Fruit fly (Drosophila melanogaster) whole organism, embryonic: ENCODE results near the gene TwdlQ.

Experiments used
- Atf6 ChIP-seq: fragments of 200-800 bp; sonication (Bioruptor generic); IDR thresholded peaks from 2 replicates; pipeline ENCODE4 v1.3.6; 2022; ENCODE audit warnings: missing biosample characterization, missing genetic modification characterization
- C15 ChIP-seq: fragments of 200-800 bp; sonication (Bioruptor generic); IDR thresholded peaks from 3 replicates; pipeline ENCODE4 v1.3.6; 2022; ENCODE audit warnings: missing biosample characterization, missing genetic modification characterization
- CG10274 ChIP-seq: fragments of 200-800 bp; sonication (Bioruptor generic); optimal IDR thresholded peaks from 3 replicates; lab custom pipeline; 2017; ENCODE audit warnings: missing biosample characterization, mild to moderate bottlenecking, missing genetic modification characterization
- CG12299 ChIP-seq: fragments of 200-800 bp; sonication (Bioruptor generic); optimal IDR thresholded peaks from 2 replicates; lab custom pipeline; 2018; ENCODE audit warnings: missing biosample characterization, mild to moderate bottlenecking, missing genetic modification characterization
- CG1233 ChIP-seq: fragments of 200-800 bp; sonication (Bioruptor generic); optimal IDR thresholded peaks from 4 replicates; lab custom pipeline; 2018; ENCODE audit warnings: missing biosample characterization, mild to moderate bottlenecking, missing genetic modification characterization
- CG12391 ChIP-seq: fragments of 200-800 bp; sonication (Bioruptor generic); optimal IDR thresholded peaks from 3 replicates; lab custom pipeline; 2018; ENCODE audit warnings: missing biosample characterization, mild to moderate bottlenecking, missing genetic modification characterization, moderate library complexity
- CG12942 ChIP-seq: fragments of 200-800 bp; sonication (Bioruptor generic); optimal IDR thresholded peaks from 3 replicates; lab custom pipeline; 2016; ENCODE audit warnings: missing biosample characterization, missing genetic modification characterization
- CG13296 ChIP-seq: fragments of 200-800 bp; sonication (Bioruptor generic); optimal IDR thresholded peaks from 3 replicates; lab custom pipeline; 2018; ENCODE audit warnings: missing biosample characterization, mild to moderate bottlenecking, missing genetic modification characterization
- CG17612 ChIP-seq: fragments of 200-800 bp; sonication (Bioruptor generic); IDR thresholded peaks from 2 replicates; pipeline ENCODE4 v1.3.6; 2022; ENCODE audit warnings: missing biosample characterization, missing genetic modification characterization
- CG34224 ChIP-seq: fragments of 200-800 bp; sonication (Bioruptor generic); IDR thresholded peaks from 3 replicates; pipeline ENCODE4 v1.3.6; 2022; ENCODE audit warnings: missing biosample characterization, missing genetic modification characterization; ENCODE audit not compliant: partially characterized antibody
- CG34422 ChIP-seq: fragments of 200-800 bp; sonication (Bioruptor generic); IDR thresholded peaks from 3 replicates; pipeline ENCODE4 v1.3.6; 2022; ENCODE audit warnings: missing biosample characterization, missing genetic modification characterization
- CG3726 ChIP-seq: fragments of 200-800 bp; sonication (Bioruptor generic); IDR thresholded peaks from 3 replicates; pipeline ENCODE4, ENCODE4 v1.3.6; 2022; ENCODE audit warnings: missing biosample characterization, missing genetic modification characterization
- CG4404 ChIP-seq: fragments of 200-800 bp; sonication (Bioruptor generic); IDR thresholded peaks from 2 replicates; pipeline ENCODE4 v1.3.6; 2022; ENCODE audit warnings: missing biosample characterization, missing genetic modification characterization
- CG4424 ChIP-seq: fragments of 200-800 bp; sonication (Bioruptor generic); optimal IDR thresholded peaks from 3 replicates; lab custom pipeline; 2016; ENCODE audit warnings: missing biosample characterization, missing genetic modification characterization
- CG4617 ChIP-seq: fragments of 200-800 bp; sonication (Bioruptor generic); optimal IDR thresholded peaks from 3 replicates; lab custom pipeline; 2016; ENCODE audit warnings: missing biosample characterization, missing genetic modification characterization, borderline replicate concordance
- CG7556 ChIP-seq: fragments of 200-800 bp; sonication (Bioruptor generic); optimal IDR thresholded peaks from 2 replicates; lab custom pipeline; 2017; ENCODE audit warnings: missing biosample characterization, mild to moderate bottlenecking, missing genetic modification characterization
- CG7928 ChIP-seq: fragments of 200-800 bp; sonication (Bioruptor generic); optimal IDR thresholded peaks from 2 replicates; lab custom pipeline; 2017; ENCODE audit warnings: missing biosample characterization, mild to moderate bottlenecking, missing genetic modification characterization
- CG9609 ChIP-seq: fragments of 200-800 bp; sonication (Bioruptor generic); optimal IDR thresholded peaks from 3 replicates; lab custom pipeline; 2016; ENCODE audit warnings: missing biosample characterization, missing genetic modification characterization
- CTCF ChIP-seq: fragments of 200-800 bp; sonication (Bioruptor generic); optimal IDR thresholded peaks from 2 replicates; lab custom pipeline; 2017; ENCODE audit warnings: missing biosample characterization, mild to moderate bottlenecking, missing genetic modification characterization, moderate library complexity
- D19B ChIP-seq: fragments of 200-800 bp; sonication (Bioruptor generic); optimal IDR thresholded peaks from 2 replicates; lab custom pipeline; 2017; ENCODE audit warnings: missing biosample characterization, mild to moderate bottlenecking, missing genetic modification characterization
- Dek ChIP-seq: fragments of 200-800 bp; sonication (Bioruptor generic); optimal IDR thresholded peaks from 3 replicates; lab custom pipeline; 2019; ENCODE audit warnings: missing biosample characterization, mild to moderate bottlenecking, missing genetic modification characterization, moderate library complexity
- Dip3 ChIP-seq: fragments of 200-800 bp; sonication (Bioruptor generic); optimal IDR thresholded peaks from 3 replicates; lab custom pipeline; 2016; ENCODE audit warnings: missing biosample characterization, missing genetic modification characterization
- Doc3 ChIP-seq: fragments of 200-800 bp; sonication (Bioruptor generic); IDR thresholded peaks from 3 replicates; pipeline ENCODE4 v1.3.6; 2022; ENCODE audit warnings: missing biosample characterization, missing genetic modification characterization; ENCODE audit not compliant: partially characterized antibody
- Drgx ChIP-seq: fragments of 200-800 bp; sonication (Bioruptor generic); IDR thresholded peaks from 2 replicates; pipeline ENCODE4 v1.3.6; 2022; ENCODE audit warnings: missing biosample characterization, missing genetic modification characterization
- Ets65A ChIP-seq: fragments of 200-800 bp; sonication (Bioruptor generic); peaks from one replicate; lab custom pipeline; 2016; ENCODE audit warnings: missing biosample characterization, missing genetic modification characterization
- Fer1 ChIP-seq: fragments of 200-800 bp; sonication (Bioruptor generic); optimal IDR thresholded peaks from 2 replicates; lab custom pipeline; 2017; ENCODE audit warnings: missing biosample characterization, mild to moderate bottlenecking, missing genetic modification characterization
- HLHmδ ChIP-seq: fragments of 200-800 bp; sonication (Bioruptor generic); optimal IDR thresholded peaks from 2 replicates; lab custom pipeline; 2018; ENCODE audit warnings: missing biosample characterization, mild to moderate bottlenecking, missing genetic modification characterization, moderate library complexity
- HmgZ ChIP-seq: fragments of 200-800 bp; sonication (Bioruptor generic); optimal IDR thresholded peaks from 2 replicates; lab custom pipeline; 2018; ENCODE audit warnings: missing biosample characterization, mild to moderate bottlenecking, missing genetic modification characterization
- Hsf ChIP-seq: fragments of 200-800 bp; sonication (Bioruptor generic); optimal IDR thresholded peaks from 3 replicates; lab custom pipeline; 2016; ENCODE audit warnings: missing biosample characterization, missing genetic modification characterization
- Meics ChIP-seq: fragments of 200-800 bp; sonication (Bioruptor generic); optimal IDR thresholded peaks from 2 replicates; lab custom pipeline; 2017; ENCODE audit warnings: missing biosample characterization, mild to moderate bottlenecking, missing genetic modification characterization
- Mes4 ChIP-seq: fragments of 200-800 bp; sonication (Bioruptor generic); optimal IDR thresholded peaks from 2 replicates; lab custom pipeline; 2016; ENCODE audit warnings: missing biosample characterization, missing genetic modification characterization
- Neu2 ChIP-seq: fragments of 200-800 bp; sonication (Bioruptor generic); optimal IDR thresholded peaks from 3 replicates; lab custom pipeline; 2016; ENCODE audit warnings: missing biosample characterization, missing genetic modification characterization, borderline replicate concordance
- PHDP ChIP-seq: fragments of 200-800 bp; sonication (Bioruptor generic); optimal IDR thresholded peaks from 3 replicates; lab custom pipeline; 2018; ENCODE audit warnings: missing biosample characterization, mild to moderate bottlenecking, missing genetic modification characterization, moderate library complexity
- Rfx ChIP-seq: fragments of 200-800 bp; sonication (Bioruptor generic); IDR thresholded peaks from 2 replicates; pipeline ENCODE4 v1.3.6; 2022; ENCODE audit warnings: missing biosample characterization, missing genetic modification characterization
- Taf1 ChIP-seq: fragments of 200-800 bp; sonication (Bioruptor generic); IDR thresholded peaks from 2 replicates; pipeline ENCODE4 v1.3.6; 2022; ENCODE audit warnings: missing biosample characterization, missing genetic modification characterization
- Xrp1 ChIP-seq: fragments of 200-800 bp; sonication (Bioruptor generic); IDR thresholded peaks from 2 replicates; pipeline ENCODE4 v1.3.6; 2022; ENCODE audit warnings: missing biosample characterization, missing genetic modification characterization
- bigmax ChIP-seq: fragments of 200-800 bp; sonication (Bioruptor generic); optimal IDR thresholded peaks from 2 replicates; lab custom pipeline; 2018; ENCODE audit warnings: missing biosample characterization, mild to moderate bottlenecking, missing genetic modification characterization
- chn ChIP-seq: fragments of 200-800 bp; sonication (Bioruptor generic); optimal IDR thresholded peaks from 2 replicates; lab custom pipeline; 2016; ENCODE audit warnings: missing biosample characterization, missing genetic modification characterization
- dm ChIP-seq: fragments of 200-800 bp; sonication (Bioruptor generic); optimal IDR thresholded peaks from 3 replicates; lab custom pipeline; 2016; ENCODE audit warnings: missing biosample characterization, missing genetic modification characterization
- ewg ChIP-seq: fragments of 200-800 bp; sonication (Bioruptor generic); optimal IDR thresholded peaks from 3 replicates; lab custom pipeline; 2017; ENCODE audit warnings: mild to moderate bottlenecking, missing biosample characterization, missing genetic modification reagents, missing genetic modification characterization
- gcm ChIP-seq: fragments of 200-800 bp; sonication (Bioruptor generic); optimal IDR thresholded peaks from 2 replicates; lab custom pipeline; 2019; ENCODE audit warnings: missing biosample characterization, mild to moderate bottlenecking, missing genetic modification characterization, moderate library complexity
- grn ChIP-seq: fragments of 200-800 bp; sonication (Bioruptor generic); optimal IDR thresholded peaks from 3 replicates; lab custom pipeline; 2017; ENCODE audit warnings: missing biosample characterization, missing genetic modification characterization
- jing ChIP-seq: fragments of 200-800 bp; sonication (Bioruptor generic); optimal IDR thresholded peaks from 2 replicates; lab custom pipeline; 2018; ENCODE audit warnings: missing biosample characterization, mild to moderate bottlenecking, missing genetic modification characterization
- lov ChIP-seq, 2 experiments: fragments of 200-800 bp in 1 of 2; fragments of >200 bp in 1 of 2; sonication (Bioruptor generic) in 1 of 2; IDR thresholded peaks in 1 of 2; optimal IDR thresholded peaks in 1 of 2; 2 replicates in 1 of 2; 3 replicates in 1 of 2; pipeline versions ENCODE4 v1.3.6 to Lab custom; 2017 to 2022; ENCODE audit warnings: missing biosample characterization in 1 of 2, missing genetic modification characterization in 1 of 2
- pan ChIP-seq, 4 experiments: fragments of >200 bp in 3 of 4; fragments of 200-800 bp in 1 of 4; sonication (Bioruptor generic) in 1 of 4; optimal IDR thresholded peaks in 3 of 4; IDR thresholded peaks in 1 of 4; 2 replicates each; pipeline versions ENCODE4 v1.3.6 to Lab custom; 2017 to 2022; ENCODE audit warnings: missing biosample characterization in 2 of 4, missing genetic modification characterization in 2 of 4, mixed read lengths in 1 of 4
- pnt ChIP-seq: fragments of 200-800 bp; sonication (Bioruptor generic); optimal IDR thresholded peaks from 3 replicates; lab custom pipeline; 2016; ENCODE audit warnings: missing biosample characterization, missing genetic modification characterization
- pros ChIP-seq: fragments of 200-800 bp; sonication (Bioruptor generic); optimal IDR thresholded peaks from 3 replicates; lab custom pipeline; 2019; ENCODE audit warnings: missing biosample characterization, mild to moderate bottlenecking, missing genetic modification characterization, moderate library complexity
- row ChIP-seq: fragments of 200-800 bp; sonication (Bioruptor generic); IDR thresholded peaks from 3 replicates; pipeline ENCODE4 v1.3.6; 2022; ENCODE audit warnings: missing biosample characterization, missing genetic modification characterization
- sens-2 ChIP-seq: fragments of 200-800 bp; sonication (Bioruptor generic); IDR thresholded peaks from 2 replicates; pipeline ENCODE4 v1.3.6; 2022; ENCODE audit warnings: missing biosample characterization, missing genetic modification characterization
- tgo ChIP-seq: fragments of 200-800 bp; sonication (Bioruptor generic); IDR thresholded peaks from 3 replicates; pipeline ENCODE4 v1.3.6; 2022; ENCODE audit warnings: missing biosample characterization, missing genetic modification characterization
- trem ChIP-seq: fragments of 200-800 bp; optimal IDR thresholded peaks from 3 replicates; lab custom pipeline; 2019; ENCODE audit warnings: missing biosample characterization, mild to moderate bottlenecking, missing genetic modification characterization, moderate library complexity
- tx ChIP-seq: fragments of 200-800 bp; sonication (Bioruptor generic); optimal IDR thresholded peaks from 2 replicates; lab custom pipeline; 2016; ENCODE audit warnings: missing biosample characterization, missing genetic modification characterization

The TwdlQ gene

DNA sequence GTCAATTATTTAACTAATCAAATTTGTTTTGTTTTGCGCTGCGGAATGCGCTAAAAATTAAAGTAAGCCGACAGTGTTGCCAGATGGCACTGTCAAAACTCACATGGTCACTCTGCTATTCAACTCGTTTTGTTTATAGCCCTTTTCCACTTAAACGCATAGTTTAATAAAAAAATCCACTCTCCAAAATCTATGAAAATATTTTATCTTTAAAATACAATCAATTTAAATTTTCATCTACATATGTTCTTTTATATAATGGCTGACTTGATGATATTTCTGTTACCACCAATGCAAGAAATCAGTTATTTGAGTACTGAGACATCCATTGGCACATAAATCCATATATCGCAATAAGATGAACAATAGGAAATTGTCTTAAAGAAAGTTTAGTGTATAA lies 23.9 kb upstream of the TwdlQ start, which contains the start of gene CG6425 (continued):
- TF ChIP-seq ewg (GFP tag; lab: Kevin White, UChicago), result no peak
- TF ChIP-seq Neu2, result no peak
- TF ChIP-seq CG4404, result 0 out of 2 replicates have a peak, but pooled peaks have one; percentile 13
- TF ChIP-seq C15 (GFP tag; lab: Robert Waterston, UW), result no peak
- TF ChIP-seq lov (optimal IDR thresholded peaks at IDR 0.05; lab: Kevin White, UChicago), result no peak
- TF ChIP-seq lov (GFP tag; IDR thresholded peaks at IDR 0.05; lab: Robert Waterston, UW), result no peak
- no peak for TF ChIP-seq CG12299
- peak; percentile 89 for TF ChIP-seq row
- TF ChIP-seq CG7556, result no peak
- no peak for TF ChIP-seq pros
- peak; percentile 1 for TF ChIP-seq CG4617 (GFP tag; lab: Kevin White, UChicago)
- TF ChIP-seq Xrp1, result no peak
- TF ChIP-seq Ets65A, result no peak
- no peak for TF ChIP-seq CG34224 (GFP tag; lab: Robert Waterston, UW)
- no peak for TF ChIP-seq CG1233 (GFP tag; lab: Kevin White, UChicago)
- TF ChIP-seq sens-2 (GFP tag; lab: Robert Waterston, UW), result no peak
- no peak for TF ChIP-seq Taf1 (GFP tag; lab: Robert Waterston, UW)
- peak; percentile 8 for TF ChIP-seq Dek (tag; lab: Kevin White, UChicago)
- TF ChIP-seq tx, result no peak
- TF ChIP-seq CG9609, result no peak
- peak; percentile 3 for TF ChIP-seq Hsf
- peak; percentile 45; the same call in 1 of the 2 replicates for TF ChIP-seq Rfx (GFP tag; lab: Robert Waterston, UW)
- no peak for TF ChIP-seq CG17612 (GFP tag; lab: Robert Waterston, UW)
- no peak for TF ChIP-seq Drgx (GFP tag; lab: Robert Waterston, UW)
- no peak for TF ChIP-seq PHDP (tag; lab: Kevin White, UChicago)
- TF ChIP-seq Atf6 (GFP tag; lab: Robert Waterston, UW), result no peak
- no peak for TF ChIP-seq gcm (GFP tag; lab: Kevin White, UChicago)
- no peak for TF ChIP-seq CG7928 (GFP tag; lab: Kevin White, UChicago)
- TF ChIP-seq HmgZ (tag; lab: Kevin White, UChicago), result no peak
- no peak for TF ChIP-seq bigmax (GFP tag; lab: Kevin White, UChicago)
- no peak for TF ChIP-seq CG34422 (GFP tag; lab: Robert Waterston, UW)
- no peak for TF ChIP-seq Dip3 (GFP tag; lab: Kevin White, UChicago)
- no peak for TF ChIP-seq CG3726 (GFP tag; lab: Robert Waterston, UW)
- TF ChIP-seq pan (optimal IDR thresholded peaks at IDR 0.05; lab: Kevin White, UChicago), result no peak
- TF ChIP-seq pan (GFP tag; optimal IDR thresholded peaks at IDR 0.05 in 1 of 2, IDR thresholded peaks at IDR 0.05 in 1 of 2), result peak in 1 of 2 experiments; percentile 34
- no peak for TF ChIP-seq CG13296 (GFP tag; lab: Kevin White, UChicago)
- no peak for TF ChIP-seq grn (GFP tag; lab: Kevin White, UChicago)
- no peak for TF ChIP-seq dm (GFP tag; lab: Kevin White, UChicago)
- peak; percentile 35 for TF ChIP-seq CG12391
- no peak for TF ChIP-seq CG12942 (GFP tag; lab: Kevin White, UChicago)
- no peak for TF ChIP-seq jing (GFP tag; lab: Kevin White, UChicago)
- TF ChIP-seq tgo (GFP tag; lab: Robert Waterston, UW), result no peak
- peak; percentile 8 for TF ChIP-seq trem (tag; lab: Kevin White, UChicago)
- no peak for TF ChIP-seq Fer1 (GFP tag; lab: Kevin White, UChicago)
- no peak for TF ChIP-seq CTCF (GFP tag; lab: Kevin White, UChicago)
- no peak for TF ChIP-seq Meics (GFP tag; lab: Kevin White, UChicago)
- TF ChIP-seq CG10274, result no peak
- no peak for TF ChIP-seq Doc3 (GFP tag; lab: Robert Waterston, UW)
- no peak for TF ChIP-seq CG4424 (GFP tag; lab: Kevin White, UChicago)
- no peak for TF ChIP-seq HLHmδ (GFP tag; lab: Kevin White, UChicago)
- no peak for TF ChIP-seq Mes4 (GFP tag; lab: Kevin White, UChicago)
- no peak for TF ChIP-seq D19B (GFP tag; lab: Kevin White, UChicago)
- TF ChIP-seq chn (GFP tag; lab: Kevin White, UChicago), result no peak
- no peak for TF ChIP-seq pnt (GFP tag; lab: Kevin White, UChicago)
